Worm (Caenorhabditis elegans): ENCODE measurements around the gene dct-16.

dct-16 gene

ce11 chrV:20464778-20465177, 34.1 kb downstream of the dct-16 start:
- no peak for TF ChIP-seq unc-62 (GFP tag; optimal IDR thresholded peaks at IDR 0.05)

- TF ChIP-seq unc-62 (GFP tag; optimal IDR thresholded peaks at IDR 0.05): no peak
Measured at ce11 chrV:20460808-20461207, 38.0 kb downstream of the dct-16 start, which contains the start of gene B0250.18. Gene B0250.18 (minus strand): TSS chrV:20460908.

- TF ChIP-seq unc-62 (GFP tag; optimal IDR thresholded peaks at IDR 0.05): no peak
Measured at ce11 chrV:20457155-20457554, 41.7 kb downstream of the dct-16 start.

ce11 chrV:20455637-20456036, 43.2 kb downstream of the dct-16 start:
- no peak for TF ChIP-seq unc-62 (GFP tag; optimal IDR thresholded peaks at IDR 0.05)

ce11 chrV:20453811-20454210, 45.0 kb downstream of the dct-16 start, which contains the start of gene srd-70:
Gene srd-70 (plus strand): TSS chrV:20454111.
- no peak for TF ChIP-seq unc-62 (GFP tag; optimal IDR thresholded peaks at IDR 0.05)

- no peak for TF ChIP-seq unc-62 (GFP tag; optimal IDR thresholded peaks at IDR 0.05)
Measured at ce11 chrV:20453084-20453483, 45.8 kb downstream of the dct-16 start, which contains the start of gene F48F5.6. Gene F48F5.6 (minus strand): TSS chrV:20453184.

ce11 chrV:20451793-20452192, 47.1 kb downstream of the dct-16 start:
- no peak for TF ChIP-seq unc-62 (GFP tag; optimal IDR thresholded peaks at IDR 0.05)

All from whole organism, dauer.